Worm (Caenorhabditis elegans): ENCODE results near the gene nspd-4.

DNA sequence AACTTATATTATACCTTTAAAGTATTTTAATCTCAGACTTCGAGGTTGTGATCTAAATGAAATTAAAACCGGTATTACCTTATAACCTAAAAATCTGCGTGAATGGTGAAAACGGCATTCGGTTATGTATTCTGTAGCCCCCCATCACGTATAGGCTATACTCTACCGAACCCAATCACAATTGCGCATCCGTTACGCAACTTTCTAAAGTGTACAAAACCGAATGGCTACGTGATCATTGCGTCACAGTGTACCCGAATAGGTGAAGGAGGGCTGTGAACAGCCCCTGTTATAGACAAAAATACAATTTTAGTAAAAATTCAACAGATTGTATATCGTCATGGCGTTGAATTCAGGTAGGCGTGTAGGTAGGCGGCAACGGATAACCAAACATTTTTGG, 19.8 kb upstream of the nspd-4 start:
- no peak for TF ChIP-seq ama-1 (optimal IDR thresholded peaks at IDR 0.05)
- TF ChIP-seq syd-9 (tag; optimal IDR thresholded peaks at IDR 0.05), result no peak
- no peak for TF ChIP-seq pqm-1 (tag; optimal IDR thresholded peaks at IDR 0.05)
